Worm (Caenorhabditis elegans): Measurements from ENCODE around the gene K01A11.1.

ce11 chrIII:3395874-3396467 is 35.3 kb downstream of the K01A11.1 start, which contains the start of gene cri-3:
- TF ChIP-seq snpc-4 (tag; optimal IDR thresholded peaks at IDR 0.05) (no peak), mep-1 (tag; optimal IDR thresholded peaks at IDR 0.05) (no peak)
